Worm (Caenorhabditis elegans) whole organism, mixed stage, embryonic: Measurements from ENCODE around the gene F23F1.5.

ENCODE experiments used
- ceh-43 ChIP-seq: fragments of 200-800 bp; sonication (Bioruptor generic); optimal IDR thresholded peaks from 2 replicates; lab custom pipeline; 2018; ENCODE audit warnings: mild to moderate bottlenecking, missing genetic modification characterization, moderate library complexity, missing compliant biosample characterization
- hlh-1 ChIP-seq: fragments of 150-350 bp; optimal IDR thresholded peaks from 2 replicates; lab custom pipeline; 2014; ENCODE audit warnings: missing biosample characterization, missing genetic modification reagents, missing genetic modification characterization
- snpc-4 ChIP-seq: fragments of 150-350 bp; optimal IDR thresholded peaks from 2 replicates; lab custom pipeline; 2014; ENCODE audit warnings: missing biosample characterization, missing genetic modification characterization

ce11 chrII:44740-45139 is 13.4 kb upstream of the F23F1.5 start, which contains the start of gene rpoa-49:
- TF ChIP-seq snpc-4 (tag; lab: Kevin White, UChicago) (no peak), hlh-1 (tag; lab: Kevin White, UChicago) (no peak), ceh-43 (GFP tag; lab: Kevin White, UChicago) (no peak)
